Fruit fly (Drosophila melanogaster): ENCODE measurements around the gene CG10336.

Gene CG10336

dm6 chr2L:18676948-18677820 lies 12.1 kb upstream of the CG10336 start, which contains the start of the genes Mst36Fa and CG31751 (continued):
- no peak for TF ChIP-seq sna (GFP tag; IDR thresholded peaks at IDR 0.05; ENCODE audit: partially characterized antibody)
- peak; percentile 94 for TF ChIP-seq mirr (GFP tag; optimal IDR thresholded peaks at IDR 0.05)
- peak; percentile 40; the same call in 1 of the 2 replicates for TF ChIP-seq CG32772 (GFP tag; IDR thresholded peaks at IDR 0.05)
- peak; percentile 53 for TF ChIP-seq CG1647 (GFP tag; optimal IDR thresholded peaks at IDR 0.05)
- no peak for TF ChIP-seq sc (optimal IDR thresholded peaks at IDR 0.05)
- TF ChIP-seq sc (GFP tag; optimal IDR thresholded peaks at IDR 0.05): peak; percentile 76
- peak; percentile 43 for TF ChIP-seq fu2 (GFP tag; optimal IDR thresholded peaks at IDR 0.05)
- TF ChIP-seq sisA (GFP tag; IDR thresholded peaks at IDR 0.05): no peak; the same call in 1 of the 2 replicates
- peak; percentile 76 for TF ChIP-seq Bdp1 (GFP tag; optimal IDR thresholded peaks at IDR 0.05)
- peak; percentile 44 for TF ChIP-seq Lhr (GFP tag; optimal IDR thresholded peaks at IDR 0.05)
- peak; percentile 42 to 75 for TF ChIP-seq chif (GFP tag; optimal IDR thresholded peaks at IDR 0.05)
- TF ChIP-seq MBD-R2 (GFP tag; IDR thresholded peaks at IDR 0.05): peak; percentile 81
- TF ChIP-seq CG7987 (GFP tag; optimal IDR thresholded peaks at IDR 0.05): peak; percentile 92
- peak; percentile 49; the same call in 1 of the 2 replicates for TF ChIP-seq CkIIα-i1 (GFP tag; IDR thresholded peaks at IDR 0.05)
- peak; percentile 63 for TF ChIP-seq kah (GFP tag; optimal IDR thresholded peaks at IDR 0.05)
- no peak for TF ChIP-seq lbe (GFP tag; optimal IDR thresholded peaks at IDR 0.05)
- peak; percentile 96 for TF ChIP-seq sug (tag; optimal IDR thresholded peaks at IDR 0.05)
- TF ChIP-seq Side (GFP tag; optimal IDR thresholded peaks at IDR 0.05): peak; percentile 75
- TF ChIP-seq CG1602 (GFP tag; optimal IDR thresholded peaks at IDR 0.05): peak; percentile 29
- TF ChIP-seq NfI (GFP tag; optimal IDR thresholded peaks at IDR 0.05): peak; percentile 76
- no peak for TF ChIP-seq lov (optimal IDR thresholded peaks at IDR 0.05)
- TF ChIP-seq lov (GFP tag; IDR thresholded peaks at IDR 0.05): 0 out of 3 replicates have a peak, but pooled peaks have one; percentile 50
- peak; percentile 51 for TF ChIP-seq Xrp1 (GFP tag; IDR thresholded peaks at IDR 0.05)
- peak; percentile 68 for TF ChIP-seq Ada2b (GFP tag; IDR thresholded peaks at IDR 0.05)
- TF ChIP-seq Optix (GFP tag; IDR thresholded peaks at IDR 0.05): no peak; the same call in 2 of the 3 replicates
- TF ChIP-seq Nf-YB (GFP tag; optimal IDR thresholded peaks at IDR 0.05): peak; percentile 68
- peak; percentile 80 for TF ChIP-seq CG3281 (GFP tag; optimal IDR thresholded peaks at IDR 0.05)
- TF ChIP-seq CG11093 (GFP tag; IDR thresholded peaks at IDR 0.05): peak; percentile 44; the same call in 1 of the 3 replicates
- peak; percentile 90 for TF ChIP-seq CG10543 (GFP tag; optimal IDR thresholded peaks at IDR 0.05)
- TF ChIP-seq Awh (GFP tag; IDR thresholded peaks at IDR 0.05): peak; percentile 88
- no peak for TF ChIP-seq Poxn (GFP tag; IDR thresholded peaks at IDR 0.05)
- peak; percentile 75 for TF ChIP-seq CG3838 (GFP tag; optimal IDR thresholded peaks at IDR 0.05)
- TF ChIP-seq Doc3 (GFP tag; IDR thresholded peaks at IDR 0.05; ENCODE audit: partially characterized antibody): no peak
- peak; percentile 55 for TF ChIP-seq CG18476 (GFP tag; optimal IDR thresholded peaks at IDR 0.05)
- no peak for TF ChIP-seq CG8478 (optimal IDR thresholded peaks at IDR 0.05)
- TF ChIP-seq pum (GFP tag; optimal IDR thresholded peaks at IDR 0.05): peak; percentile 54
- peak; percentile 73 for TF ChIP-seq salm (tag; optimal IDR thresholded peaks at IDR 0.05)
- TF ChIP-seq Hsf (GFP tag; optimal IDR thresholded peaks at IDR 0.05): peak; percentile 64
- TF ChIP-seq gce (GFP tag; IDR thresholded peaks at IDR 0.05): peak; percentile 44; the same call in 1 of the 3 replicates
- peak; percentile 75 for TF ChIP-seq CG4854 (GFP tag; optimal IDR thresholded peaks at IDR 0.05)
- no peak for TF ChIP-seq Lpt (GFP tag; optimal IDR thresholded peaks at IDR 0.05)
- peak; percentile 67; the same call in 1 of the 2 replicates for TF ChIP-seq rib (GFP tag; IDR thresholded peaks at IDR 0.05)
- TF ChIP-seq CG15011 (GFP tag; optimal IDR thresholded peaks at IDR 0.05): peak; percentile 79
- no peak; the same call in 1 of the 2 replicates for TF ChIP-seq CG31441 (GFP tag; IDR thresholded peaks at IDR 0.05)
- no peak for TF ChIP-seq hth (optimal IDR thresholded peaks at IDR 0.05)
- TF ChIP-seq Dp (GFP tag; optimal IDR thresholded peaks at IDR 0.05): peak; percentile 97
- no peak for TF ChIP-seq hbn (GFP tag; IDR thresholded peaks at IDR 0.05; ENCODE audit: partially characterized antibody)
- TF ChIP-seq CG10147 (GFP tag; optimal IDR thresholded peaks at IDR 0.05): no peak
- peak in 1 of 2 experiments; percentile 63 for TF ChIP-seq Hr78 (GFP tag; optimal IDR thresholded peaks at IDR 0.05)
